Fruit fly (Drosophila melanogaster) whole organism, embryonic: ENCODE results near the gene kis.

Source experiments
- Asciz ChIP-seq: fragments of 200-800 bp; sonication (Bioruptor generic); optimal IDR thresholded peaks from 2 replicates; lab custom pipeline; 2017; ENCODE audit warnings: missing biosample characterization, mild to moderate bottlenecking, missing genetic modification characterization, missing genetic modification reagents
- BEAF-32 ChIP-seq: fragments of 200-800 bp; sonication (Bioruptor generic); optimal IDR thresholded peaks from 3 replicates; lab custom pipeline; 2017; ENCODE audit warnings: missing biosample characterization, missing genetic modification characterization, mild to moderate bottlenecking, moderate library complexity, missing genetic modification reagents
- CG11456 ChIP-seq: fragments of 200-800 bp; sonication (Bioruptor generic); IDR thresholded peaks from 3 replicates; pipeline ENCODE4 v1.3.6; 2022; ENCODE audit warnings: missing biosample characterization, missing genetic modification characterization
- CG13424 ChIP-seq: fragments of 200-800 bp; sonication (Bioruptor generic); optimal IDR thresholded peaks from 2 replicates; lab custom pipeline; 2019; ENCODE audit warnings: missing biosample characterization, mild to moderate bottlenecking, missing genetic modification characterization, moderate library complexity
- CG15696 ChIP-seq: fragments of 200-800 bp; sonication (Bioruptor generic); optimal IDR thresholded peaks from 2 replicates; lab custom pipeline; 2019; ENCODE audit warnings: missing biosample characterization, mild to moderate bottlenecking, missing genetic modification characterization, moderate library complexity
- CG1603 ChIP-seq: fragments of 200-800 bp; sonication (Bioruptor generic); optimal IDR thresholded peaks from 2 replicates; lab custom pipeline; 2019; ENCODE audit warnings: missing biosample characterization, mild to moderate bottlenecking, missing genetic modification characterization, moderate library complexity
- CG17385 ChIP-seq: fragments of 200-800 bp; sonication (Bioruptor generic); optimal IDR thresholded peaks from 3 replicates; lab custom pipeline; 2018; ENCODE audit warnings: missing biosample characterization, mild to moderate bottlenecking, missing genetic modification characterization
- CG2678 ChIP-seq: fragments of 200-800 bp; sonication (Bioruptor generic); optimal IDR thresholded peaks from 3 replicates; lab custom pipeline; 2019; ENCODE audit warnings: missing biosample characterization, mild to moderate bottlenecking, missing genetic modification characterization, moderate library complexity
- CG30403 ChIP-seq: fragments of 200-800 bp; sonication (Bioruptor generic); optimal IDR thresholded peaks from 3 replicates; lab custom pipeline; 2016; ENCODE audit warnings: missing biosample characterization, missing genetic modification characterization
- CG3163 ChIP-seq: fragments of 200-800 bp; sonication (Bioruptor generic); optimal IDR thresholded peaks from 3 replicates; lab custom pipeline; 2016; ENCODE audit warnings: missing biosample characterization, missing genetic modification characterization
- CG34224 ChIP-seq: fragments of 200-800 bp; sonication (Bioruptor generic); IDR thresholded peaks from 3 replicates; pipeline ENCODE4 v1.3.6; 2022; ENCODE audit warnings: missing biosample characterization, missing genetic modification characterization; ENCODE audit not compliant: partially characterized antibody
- CG6854 ChIP-seq: fragments of 200-800 bp; sonication (Bioruptor generic); optimal IDR thresholded peaks from 3 replicates; lab custom pipeline; 2017; ENCODE audit warnings: missing biosample characterization, mild to moderate bottlenecking, missing genetic modification characterization
- CG7357 ChIP-seq: fragments of 200-800 bp; sonication (Bioruptor generic); IDR thresholded peaks from 3 replicates; pipeline ENCODE4 v1.3.6; 2022; ENCODE audit warnings: missing biosample characterization, missing genetic modification characterization
- CG7745 ChIP-seq: fragments of 200-800 bp; sonication (Bioruptor generic); optimal IDR thresholded peaks from 2 replicates; lab custom pipeline; 2018; ENCODE audit warnings: missing biosample characterization, mild to moderate bottlenecking, missing genetic modification characterization, moderate library complexity
- CG7987 ChIP-seq: fragments of 200-800 bp; sonication (Bioruptor generic); optimal IDR thresholded peaks from 2 replicates; lab custom pipeline; 2018; ENCODE audit warnings: missing biosample characterization, mild to moderate bottlenecking, missing genetic modification characterization, moderate library complexity
- CG9437 ChIP-seq: fragments of 200-800 bp; sonication (Bioruptor generic); optimal IDR thresholded peaks from 2 replicates; lab custom pipeline; 2018; ENCODE audit warnings: missing biosample characterization, mild to moderate bottlenecking, missing genetic modification characterization
- CG9817 ChIP-seq: fragments of 200-800 bp; sonication (Bioruptor generic); optimal IDR thresholded peaks from 2 replicates; lab custom pipeline; 2018; ENCODE audit warnings: missing biosample characterization, mild to moderate bottlenecking, missing genetic modification characterization, moderate library complexity
- CTCF ChIP-seq: fragments of 200-800 bp; sonication (Bioruptor generic); optimal IDR thresholded peaks from 2 replicates; lab custom pipeline; 2017; ENCODE audit warnings: missing biosample characterization, mild to moderate bottlenecking, missing genetic modification characterization, moderate library complexity
- D ChIP-seq, 2 experiments: fragments of 200-800 bp in 1 of 2; fragments of >200 bp in 1 of 2; sonication (Bioruptor generic) in 1 of 2; optimal IDR thresholded peaks; 2 replicates in 1 of 2; 3 replicates in 1 of 2; lab custom pipeline; 2017; ENCODE audit warnings: mild to moderate bottlenecking in 1 of 2, missing biosample characterization in 1 of 2, missing genetic modification characterization in 1 of 2, missing genetic modification reagents in 1 of 2
- Fer1 ChIP-seq: fragments of 200-800 bp; sonication (Bioruptor generic); optimal IDR thresholded peaks from 2 replicates; lab custom pipeline; 2017; ENCODE audit warnings: missing biosample characterization, mild to moderate bottlenecking, missing genetic modification characterization
- Hmr ChIP-seq: fragments of 200-800 bp; sonication (Bioruptor generic); optimal IDR thresholded peaks from 3 replicates; lab custom pipeline; 2017; ENCODE audit warnings: mild to moderate bottlenecking, missing biosample characterization, missing genetic modification reagents, missing genetic modification characterization
- Hr3 ChIP-seq: fragments of 200-800 bp; sonication (Bioruptor generic); optimal IDR thresholded peaks from 3 replicates; lab custom pipeline; 2016; ENCODE audit warnings: missing biosample characterization, missing genetic modification characterization
- Poxn ChIP-seq: fragments of 200-800 bp; sonication (Bioruptor generic); IDR thresholded peaks from 2 replicates; pipeline ENCODE4 v1.3.6; 2022; ENCODE audit warnings: missing biosample characterization, missing genetic modification characterization
- Side ChIP-seq: fragments of 200-800 bp; sonication (Bioruptor generic); optimal IDR thresholded peaks from 2 replicates; lab custom pipeline; 2016; ENCODE audit warnings: missing biosample characterization, missing genetic modification characterization
- Spps ChIP-seq: fragments of 200-800 bp; sonication (Bioruptor generic); optimal IDR thresholded peaks from 2 replicates; lab custom pipeline; 2018; ENCODE audit warnings: missing biosample characterization, mild to moderate bottlenecking, missing genetic modification characterization
- Taf1 ChIP-seq: fragments of 200-800 bp; sonication (Bioruptor generic); IDR thresholded peaks from 2 replicates; pipeline ENCODE4 v1.3.6; 2022; ENCODE audit warnings: missing biosample characterization, missing genetic modification characterization
- Usf ChIP-seq: fragments of 200-800 bp; sonication (Bioruptor generic); optimal IDR thresholded peaks from 2 replicates; lab custom pipeline; 2017; ENCODE audit warnings: missing genotype, missing biosample characterization, missing genetic modification characterization
- Xbp1 ChIP-seq: fragments of 200-800 bp; sonication (Bioruptor generic); optimal IDR thresholded peaks from 3 replicates; lab custom pipeline; 2016; ENCODE audit warnings: missing biosample characterization, mild to moderate bottlenecking, missing genetic modification characterization
- bcd ChIP-seq: fragments of 200-800 bp; sonication (Bioruptor generic); optimal IDR thresholded peaks from 2 replicates; lab custom pipeline; 2017; ENCODE audit warnings: missing biosample characterization, mild to moderate bottlenecking, missing genetic modification characterization
- bsh ChIP-seq, 2 experiments: fragments of 200-800 bp; sonication (Bioruptor generic); optimal IDR thresholded peaks; 2 replicates each; lab custom pipeline; 2017 to 2018; ENCODE audit warnings: mild to moderate bottlenecking in 2 of 2, missing biosample characterization in 2 of 2, missing genetic modification characterization in 2 of 2, moderate library complexity in 1 of 2
- chm ChIP-seq: fragments of 200-800 bp; sonication (Bioruptor generic); IDR thresholded peaks from 2 replicates; pipeline ENCODE4 v1.3.6; 2022; ENCODE audit warnings: missing biosample characterization, missing genetic modification characterization
- crp ChIP-seq, 2 experiments: fragments of 200-800 bp; sonication (Bioruptor generic); optimal IDR thresholded peaks; 2 replicates in 1 of 2; 3 replicates in 1 of 2; lab custom pipeline; 2017; ENCODE audit warnings: missing biosample characterization in 2 of 2, missing genetic modification characterization in 2 of 2, mild to moderate bottlenecking in 1 of 2, moderate library complexity in 1 of 2
- dati ChIP-seq: fragments of 200-800 bp; sonication (Bioruptor generic); IDR thresholded peaks from 2 replicates; pipeline ENCODE4 v1.3.6; 2022; ENCODE audit warnings: missing biosample characterization, missing genetic modification characterization
- dm ChIP-seq: fragments of 200-800 bp; sonication (Bioruptor generic); optimal IDR thresholded peaks from 3 replicates; lab custom pipeline; 2016; ENCODE audit warnings: missing biosample characterization, missing genetic modification characterization
- dysf ChIP-seq: fragments of 200-800 bp; sonication (Bioruptor generic); IDR thresholded peaks from 3 replicates; pipeline ENCODE4 v1.3.6; 2022; ENCODE audit warnings: missing biosample characterization, missing genetic modification characterization
- ewg ChIP-seq: fragments of 200-800 bp; sonication (Bioruptor generic); optimal IDR thresholded peaks from 3 replicates; lab custom pipeline; 2017; ENCODE audit warnings: mild to moderate bottlenecking, missing biosample characterization, missing genetic modification reagents, missing genetic modification characterization
- gcm ChIP-seq: fragments of 200-800 bp; sonication (Bioruptor generic); optimal IDR thresholded peaks from 2 replicates; lab custom pipeline; 2019; ENCODE audit warnings: missing biosample characterization, mild to moderate bottlenecking, missing genetic modification characterization, moderate library complexity
- gem ChIP-seq: fragments of 200-800 bp; sonication (Bioruptor generic); optimal IDR thresholded peaks from 2 replicates; lab custom pipeline; 2019; ENCODE audit warnings: missing biosample characterization, mild to moderate bottlenecking, missing genetic modification characterization, moderate library complexity
- grn ChIP-seq: fragments of 200-800 bp; sonication (Bioruptor generic); optimal IDR thresholded peaks from 3 replicates; lab custom pipeline; 2017; ENCODE audit warnings: missing biosample characterization, missing genetic modification characterization
- ken ChIP-seq: fragments of 200-800 bp; sonication (Bioruptor generic); IDR thresholded peaks from 3 replicates; pipeline ENCODE4 v1.3.6; 2022; ENCODE audit warnings: missing biosample characterization, missing genetic modification characterization
- lilli ChIP-seq: fragments of 200-800 bp; sonication (Bioruptor generic); optimal IDR thresholded peaks from 3 replicates; lab custom pipeline; 2016; ENCODE audit warnings: missing biosample characterization, missing genetic modification characterization
- nerfin-2 ChIP-seq: fragments of 200-800 bp; sonication (Bioruptor generic); IDR thresholded peaks from 2 replicates; pipeline ENCODE4 v1.3.6; 2022; ENCODE audit warnings: missing biosample characterization, missing genetic modification characterization; ENCODE audit not compliant: partially characterized antibody
- peb ChIP-seq: fragments of 200-800 bp; sonication (Bioruptor generic); IDR thresholded peaks from 2 replicates; pipeline ENCODE4 v1.3.6; 2022; ENCODE audit warnings: missing biosample characterization, missing genetic modification characterization
- seq ChIP-seq: fragments of 200-800 bp; sonication (Bioruptor generic); IDR thresholded peaks from 2 replicates; pipeline ENCODE4 v1.3.6; 2022; ENCODE audit warnings: missing biosample characterization, missing genetic modification characterization
- ssp ChIP-seq: fragments of 200-800 bp; sonication (Bioruptor generic); IDR thresholded peaks from 2 replicates; pipeline ENCODE4 v1.3.6; 2022; ENCODE audit warnings: missing biosample characterization, missing genetic modification characterization
- tin ChIP-seq: fragments of 200-800 bp; sonication (Bioruptor generic); optimal IDR thresholded peaks from 3 replicates; lab custom pipeline; 2016; ENCODE audit warnings: missing biosample characterization, missing genetic modification characterization
- ttk ChIP-seq: fragments of 200-800 bp; sonication (Bioruptor generic); IDR thresholded peaks from 2 replicates; pipeline ENCODE4 v2.1.2; 2022; ENCODE audit warnings: missing biosample characterization, missing genetic modification characterization
- zen2 ChIP-seq: fragments of 200-800 bp; sonication (Bioruptor generic); IDR thresholded peaks from 3 replicates; pipeline ENCODE4 v1.3.6; 2022; ENCODE audit warnings: missing biosample characterization, missing genetic modification characterization; ENCODE audit not compliant: partially characterized antibody
- zf30C ChIP-seq: fragments of 200-800 bp; sonication (Bioruptor generic); optimal IDR thresholded peaks from 3 replicates; lab custom pipeline; 2018; ENCODE audit warnings: missing biosample characterization, mild to moderate bottlenecking, missing genetic modification characterization

kis gene

dm6 chr2L:285596-286023 lies 35.0 kb upstream of the kis start (continued):
- TF ChIP-seq CG1603 (tag; lab: Kevin White, UChicago): peak; percentile 70
- peak; percentile 26 for TF ChIP-seq Side (GFP tag; lab: Kevin White, UChicago)
- TF ChIP-seq ken (GFP tag; lab: Robert Waterston, UW): 0 out of 3 replicates have a peak, but pooled peaks have one; percentile 29
- peak; percentile 48 for TF ChIP-seq CG9817
- TF ChIP-seq nerfin-2 (GFP tag; lab: Robert Waterston, UW): no peak
- TF ChIP-seq CG7987 (GFP tag; lab: Kevin White, UChicago): peak; percentile 54
- peak; percentile 56 for TF ChIP-seq gcm
- no peak for TF ChIP-seq Poxn (GFP tag; lab: Robert Waterston, UW)
- peak; percentile 55 for TF ChIP-seq CG6854 (GFP tag; lab: Kevin White, UChicago)
- TF ChIP-seq peb: no peak
- TF ChIP-seq Xbp1: peak; percentile 29
- TF ChIP-seq crp (GFP tag; optimal IDR thresholded peaks at IDR 0.05; lab: Kevin White, UChicago): peak in 1 of 2 experiments; percentile 44
- TF ChIP-seq Hmr (GFP tag; lab: Kevin White, UChicago): peak; percentile 72
- peak; percentile 62; the same call in 1 of the 2 replicates for TF ChIP-seq seq (GFP tag; lab: Robert Waterston, UW)
- peak; percentile 36; the same call in 1 of the 2 replicates for TF ChIP-seq ssp
- no peak for TF ChIP-seq D (optimal IDR thresholded peaks at IDR 0.05; lab: Kevin White, UChicago)
- TF ChIP-seq D (GFP tag; optimal IDR thresholded peaks at IDR 0.05; lab: Kevin White, UChicago): peak; percentile 12
- 0 out of 3 replicates have a peak, but pooled peaks have one; percentile 68 for TF ChIP-seq CG11456 (GFP tag; lab: Robert Waterston, UW)
- peak; percentile 31 for TF ChIP-seq BEAF-32 (GFP tag; lab: Kevin White, UChicago)
- TF ChIP-seq CG7745 (tag; lab: Kevin White, UChicago): no peak
- TF ChIP-seq CTCF (GFP tag; lab: Kevin White, UChicago): peak; percentile 25
- TF ChIP-seq CG7357 (GFP tag; lab: Robert Waterston, UW): no peak
- peak; percentile 70 for TF ChIP-seq lilli (GFP tag; lab: Kevin White, UChicago)
- peak; percentile 48 for TF ChIP-seq CG17385
- TF ChIP-seq ttk: peak; percentile 79
- TF ChIP-seq zf30C (GFP tag; lab: Kevin White, UChicago): no peak
- peak; percentile 18 for TF ChIP-seq CG9437 (GFP tag; lab: Kevin White, UChicago)
- TF ChIP-seq Spps: peak; percentile 38
- TF ChIP-seq CG30403 (GFP tag; lab: Kevin White, UChicago): peak; percentile 59
- 0 out of 3 replicates have a peak, but pooled peaks have one; percentile 42 for TF ChIP-seq dysf (GFP tag; lab: Robert Waterston, UW)
- TF ChIP-seq Hr3 (GFP tag; lab: Kevin White, UChicago): peak; percentile 29
- TF ChIP-seq tin (GFP tag; lab: Kevin White, UChicago): peak; percentile 47
- TF ChIP-seq Taf1 (GFP tag; lab: Robert Waterston, UW): no peak
- no peak for TF ChIP-seq CG3163 (GFP tag; lab: Kevin White, UChicago)
- peak; percentile 63 for TF ChIP-seq CG13424 (tag; lab: Kevin White, UChicago)
- TF ChIP-seq grn (GFP tag; lab: Kevin White, UChicago): no peak
- peak; percentile 26; the same call in 1 of the 3 replicates for TF ChIP-seq CG34224 (GFP tag; lab: Robert Waterston, UW)
- TF ChIP-seq dati (GFP tag; lab: Robert Waterston, UW): no peak
- TF ChIP-seq CG15696 (tag; lab: Kevin White, UChicago): peak; percentile 7
- TF ChIP-seq dm (GFP tag; lab: Kevin White, UChicago): peak; percentile 8
- TF ChIP-seq CG2678 (tag; lab: Kevin White, UChicago): peak; percentile 69
- TF ChIP-seq ewg (GFP tag; lab: Kevin White, UChicago): peak; percentile 19
- 0 out of 3 replicates have a peak, but pooled peaks have one; percentile 44 for TF ChIP-seq zen2 (GFP tag; lab: Robert Waterston, UW)
- TF ChIP-seq chm (GFP tag; lab: Robert Waterston, UW): peak; percentile 65
- TF ChIP-seq Fer1 (GFP tag; lab: Kevin White, UChicago): peak; percentile 69
- TF ChIP-seq bcd (GFP tag; lab: Kevin White, UChicago): peak; percentile 5
- TF ChIP-seq Usf (GFP tag; lab: Kevin White, UChicago): no peak
- peak; percentile 72 for TF ChIP-seq gem
- peak in 1 of 2 experiments; percentile 60 for TF ChIP-seq bsh (GFP tag; optimal IDR thresholded peaks at IDR 0.05; lab: Kevin White, UChicago)
- TF ChIP-seq Asciz (GFP tag; lab: Kevin White, UChicago): peak; percentile 52
